Fruit fly (Drosophila melanogaster): ENCODE results near the gene Alg10.

Gene Alg10

dm6 chr3L:11150735-11151287 lies 14.0 kb upstream of the Alg10 start, which contains the start of gene CG6216 (continued):
- TF ChIP-seq sr (GFP tag; IDR thresholded peaks at IDR 0.05) (no peak), pros (GFP tag; optimal IDR thresholded peaks at IDR 0.05) (peak; percentile 96), Xrp1 (GFP tag; IDR thresholded peaks at IDR 0.05) (0 out of 2 replicates have a peak, but pooled peaks have one; percentile 15), sens-2 (GFP tag; IDR thresholded peaks at IDR 0.05) (no peak), sens (GFP tag) (peak; percentile 62), vvl (GFP tag; IDR thresholded peaks at IDR 0.05) (peak; percentile 8; the same call in 1 of the 2 replicates), CG33557 (GFP tag; optimal IDR thresholded peaks at IDR 0.05) (peak; percentile 26), oc (tag; optimal IDR thresholded peaks at IDR 0.05) (peak; percentile 38), tin (GFP tag; optimal IDR thresholded peaks at IDR 0.05) (no peak), Meics (GFP tag; optimal IDR thresholded peaks at IDR 0.05) (no peak), gsb-n (tag; optimal IDR thresholded peaks at IDR 0.05) (no peak), Med (GFP tag) (peak; percentile 45), Hr78 (GFP tag; optimal IDR thresholded peaks at IDR 0.05) (peak in 1 of 2 experiments; percentile 38), Blimp-1 (GFP tag; optimal IDR thresholded peaks at IDR 0.05) (peak; percentile 99), jing (GFP tag; optimal IDR thresholded peaks at IDR 0.05) (no peak), CG2875 (GFP tag; optimal IDR thresholded peaks at IDR 0.05) (peak; percentile 38)

DNA sequence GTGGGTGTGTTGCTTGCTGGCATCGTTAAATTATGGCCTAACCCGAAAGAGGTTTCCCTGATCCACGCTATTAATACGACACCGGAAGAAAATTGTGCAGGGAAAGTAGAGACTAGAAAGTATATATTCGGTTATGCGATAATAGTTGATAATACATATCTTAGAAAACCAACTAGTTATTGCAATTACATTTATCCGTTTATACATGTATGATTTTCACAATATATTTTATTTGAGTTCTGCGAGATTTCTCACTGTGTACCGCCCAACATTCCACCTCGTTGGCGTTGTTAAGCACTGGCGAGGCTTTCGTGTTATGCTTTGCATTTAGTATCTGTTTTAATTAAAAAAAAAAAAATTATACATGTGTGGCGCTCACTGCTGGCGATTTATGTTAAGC lies 9.4 kb upstream of the Alg10 start:
- TF ChIP-seq CG34224 (GFP tag; IDR thresholded peaks at IDR 0.05; ENCODE audit: partially characterized antibody) (no peak), MESR4 (GFP tag; optimal IDR thresholded peaks at IDR 0.05) (no peak), CG9215 (GFP tag; IDR thresholded peaks at IDR 0.05) (no peak), CkIIα-i1 (GFP tag; IDR thresholded peaks at IDR 0.05) (no peak), CG12769 (tag; optimal IDR thresholded peaks at IDR 0.05) (no peak), CG31441 (GFP tag; IDR thresholded peaks at IDR 0.05) (0 out of 2 replicates have a peak, but pooled peaks have one; percentile 10), CG18764 (GFP tag; optimal IDR thresholded peaks at IDR 0.05) (no peak), Hand (GFP tag; optimal IDR thresholded peaks at IDR 0.05) (no peak), Doc2 (GFP tag; IDR thresholded peaks at IDR 0.05) (no peak), Hey (tag; optimal IDR thresholded peaks at IDR 0.05) (no peak), phol (tag; optimal IDR thresholded peaks at IDR 0.05) (no peak), CoRest (tag; optimal IDR thresholded peaks at IDR 0.05) (peak; percentile 7), CG17186 (GFP tag; optimal IDR thresholded peaks at IDR 0.05) (no peak), CG7987 (GFP tag; optimal IDR thresholded peaks at IDR 0.05) (no peak), CG2678 (tag; optimal IDR thresholded peaks at IDR 0.05) (no peak), al (GFP tag; IDR thresholded peaks at IDR 0.05) (no peak), CG10462 (GFP tag; optimal IDR thresholded peaks at IDR 0.05) (no peak), tin (GFP tag; optimal IDR thresholded peaks at IDR 0.05) (no peak), pita (GFP tag; optimal IDR thresholded peaks at IDR 0.05) (no peak), HLH54F (GFP tag; optimal IDR thresholded peaks at IDR 0.05) (no peak), CG8944 (GFP tag; optimal IDR thresholded peaks at IDR 0.05) (no peak), dan (GFP tag; IDR thresholded peaks at IDR 0.05) (no peak), danr (GFP tag; IDR thresholded peaks at IDR 0.05) (no peak), HLH3B (GFP tag; IDR thresholded peaks at IDR 0.05) (0 out of 2 replicates have a peak, but pooled peaks have one; percentile 17), sc (optimal IDR thresholded peaks at IDR 0.05) (no peak), sc (GFP tag; optimal IDR thresholded peaks at IDR 0.05) (no peak), Neu2 (GFP tag; optimal IDR thresholded peaks at IDR 0.05; ENCODE audit: borderline replicate concordance) (no peak), Sox102F (GFP tag; optimal IDR thresholded peaks at IDR 0.05) (peak; percentile 44), sim (GFP tag; IDR thresholded peaks at IDR 0.05) (no peak), Hr39 (optimal IDR thresholded peaks at IDR 0.05) (no peak), CG8359 (GFP tag; optimal IDR thresholded peaks at IDR 0.05; ENCODE audit: borderline replicate concordance) (no peak), Blimp-1 (GFP tag; optimal IDR thresholded peaks at IDR 0.05) (no peak), btn (GFP tag; optimal IDR thresholded peaks at IDR 0.05) (no peak), CG13123 (GFP tag; optimal IDR thresholded peaks at IDR 0.05) (no peak), stwl (tag; optimal IDR thresholded peaks at IDR 0.05) (no peak), CG14965 (GFP tag; optimal IDR thresholded peaks at IDR 0.05; ENCODE audit: borderline replicate concordance) (no peak)

Measured in whole organism, embryonic.